Fruit fly (Drosophila melanogaster): ENCODE results near the gene Dad.

Dad gene

DNA sequence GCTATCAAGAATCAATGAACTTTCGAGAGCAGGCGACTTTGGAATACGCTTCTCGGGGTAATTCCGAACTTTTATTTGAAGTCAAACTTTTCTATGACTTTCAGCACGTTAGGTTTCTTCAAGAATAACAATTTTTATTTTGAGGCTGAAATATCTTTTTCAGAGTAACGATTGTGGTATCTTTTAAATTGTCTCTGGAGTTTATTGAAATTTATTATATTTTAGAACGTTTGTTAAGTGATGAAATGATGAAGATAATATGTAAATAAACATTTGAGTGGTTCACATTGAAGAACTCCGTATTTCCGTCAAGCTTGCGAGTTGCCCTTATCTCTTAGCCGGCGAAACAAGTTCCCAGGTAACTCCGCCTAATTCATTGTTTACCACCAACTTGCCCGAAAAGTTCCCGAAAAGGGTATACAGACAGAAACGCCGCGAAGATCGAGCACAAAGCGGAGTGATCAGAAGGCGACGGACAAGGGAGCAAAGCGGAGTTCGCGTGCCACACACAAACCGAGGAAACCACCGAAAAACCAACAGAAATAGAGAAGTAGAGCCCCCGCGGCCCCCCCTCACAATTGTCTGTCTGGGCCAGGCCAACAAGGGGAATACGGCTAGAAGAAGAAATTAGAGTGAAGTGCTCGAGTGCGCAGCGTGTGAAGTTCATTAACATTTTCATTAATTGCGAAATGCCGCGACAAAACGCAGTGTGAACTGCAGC, 64.0 kb downstream of the Dad start (continued):
- TF ChIP-seq CG43689 (GFP tag; IDR thresholded peaks at IDR 0.05), result no peak

DNA sequence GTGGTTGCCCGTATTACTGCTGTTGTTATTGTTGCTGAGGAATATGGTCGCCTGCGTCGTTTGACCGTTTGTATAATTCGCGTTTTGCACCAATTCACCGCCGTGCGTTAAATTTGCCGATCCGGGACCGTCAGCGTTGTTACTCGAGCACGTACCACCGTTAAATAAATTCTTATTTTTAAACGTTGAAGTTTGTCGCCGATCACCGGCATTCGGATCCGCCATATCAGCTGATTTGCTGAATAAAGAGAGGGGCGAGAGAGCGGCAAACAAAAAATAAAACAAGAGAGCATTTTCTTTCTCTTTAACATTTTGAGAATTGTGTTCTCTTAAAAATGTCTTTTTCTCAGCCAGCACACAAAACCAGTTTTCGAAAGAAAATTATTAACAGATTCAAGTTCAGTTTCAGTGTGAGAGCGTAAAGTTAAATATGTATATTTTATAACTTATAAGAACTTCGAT, 65.1 kb downstream of the Dad start:
- TF ChIP-seq CG7745 (tag; optimal IDR thresholded peaks at IDR 0.05) (peak; percentile 35), lab (GFP tag; optimal IDR thresholded peaks at IDR 0.05) (peak; percentile 36), Med (GFP tag) (peak; percentile 90), hkb (optimal IDR thresholded peaks at IDR 0.05) (no peak), hkb (GFP tag; IDR thresholded peaks at IDR 0.05) (no peak), B-H2 (GFP tag; optimal IDR thresholded peaks at IDR 0.05) (no peak), Myb (GFP tag; optimal IDR thresholded peaks at IDR 0.05) (peak; percentile 41), CG34224 (GFP tag; IDR thresholded peaks at IDR 0.05; ENCODE audit: partially characterized antibody) (peak; percentile 49), NFAT (GFP tag; IDR thresholded peaks at IDR 0.05) (no peak), CG3838 (GFP tag; optimal IDR thresholded peaks at IDR 0.05) (no peak), CTCF (GFP tag; optimal IDR thresholded peaks at IDR 0.05) (peak; percentile 55), unc-4 (GFP tag; IDR thresholded peaks at IDR 0.05; ENCODE audit: partially characterized antibody) (peak; percentile 39; the same call in 1 of the 2 replicates), ara (GFP tag; IDR thresholded peaks at IDR 0.05) (no peak), CG7372 (GFP tag; IDR thresholded peaks at IDR 0.05) (no peak), Dbx (GFP tag; IDR thresholded peaks at IDR 0.05) (no peak), wdn (GFP tag; IDR thresholded peaks at IDR 0.05) (0 out of 2 replicates have a peak, but pooled peaks have one; percentile 32), lbe (GFP tag; optimal IDR thresholded peaks at IDR 0.05) (peak; percentile 62), dimm (GFP tag; IDR thresholded peaks at IDR 0.05) (no peak), CG12659 (GFP tag; optimal IDR thresholded peaks at IDR 0.05) (peak; percentile 36), z (GFP tag; IDR thresholded peaks at IDR 0.05) (no peak), CG12299 (tag; optimal IDR thresholded peaks at IDR 0.05) (no peak), CG10209 (GFP tag; optimal IDR thresholded peaks at IDR 0.05) (no peak), CG17186 (GFP tag; optimal IDR thresholded peaks at IDR 0.05) (no peak), CG4404 (GFP tag; IDR thresholded peaks at IDR 0.05) (no peak), CG31365 (tag; optimal IDR thresholded peaks at IDR 0.05) (no peak), sob (GFP tag; IDR thresholded peaks at IDR 0.05) (0 out of 2 replicates have a peak, but pooled peaks have one; percentile 13), CG6791 (GFP tag; IDR thresholded peaks at IDR 0.05; ENCODE audit: partially characterized antibody) (0 out of 3 replicates have a peak, but pooled peaks have one; percentile 36), CG11456 (GFP tag; IDR thresholded peaks at IDR 0.05) (no peak), ab (GFP tag; optimal IDR thresholded peaks at IDR 0.05) (no peak), CG4730 (GFP tag; IDR thresholded peaks at IDR 0.05) (no peak), pan (optimal IDR thresholded peaks at IDR 0.05) (no peak), pan (GFP tag; optimal IDR thresholded peaks at IDR 0.05 in 1 of 2, IDR thresholded peaks at IDR 0.05 in 1 of 2) (peak in 1 of 2 experiments; percentile 18), CG9437 (GFP tag; optimal IDR thresholded peaks at IDR 0.05) (no peak), maf-S (GFP tag; optimal IDR thresholded peaks at IDR 0.05) (no peak), CG12104 (GFP tag; optimal IDR thresholded peaks at IDR 0.05) (no peak), CG6272 (GFP tag; IDR thresholded peaks at IDR 0.05) (no peak), BtbVII (GFP tag; optimal IDR thresholded peaks at IDR 0.05) (no peak), ash1 (GFP tag; optimal IDR thresholded peaks at IDR 0.05) (peak; percentile 7), CG17385 (GFP tag; optimal IDR thresholded peaks at IDR 0.05) (peak; percentile 33), CG2199 (GFP tag; IDR thresholded peaks at IDR 0.05) (0 out of 3 replicates have a peak, but pooled peaks have one; percentile 4), CG11085 (GFP tag; IDR thresholded peaks at IDR 0.05) (0 out of 2 replicates have a peak, but pooled peaks have one; percentile 22), danr (GFP tag; IDR thresholded peaks at IDR 0.05) (no peak), CG17568 (GFP tag; optimal IDR thresholded peaks at IDR 0.05) (no peak), ci (GFP tag; IDR thresholded peaks at IDR 0.05) (peak; percentile 56; the same call in 1 of the 3 replicates), tgo (GFP tag; IDR thresholded peaks at IDR 0.05) (no peak), Dp (GFP tag; optimal IDR thresholded peaks at IDR 0.05) (no peak), CG8359 (GFP tag; optimal IDR thresholded peaks at IDR 0.05; ENCODE audit: borderline replicate concordance) (peak; percentile 7)

Data from whole organism, embryonic.